Worm (Caenorhabditis elegans) whole organism, L4/young adult: ENCODE data around the gene M02D8.2.

Source experiments
- W03F9.2 ChIP-seq: fragments of 150-350 bp; optimal IDR thresholded peaks from 2 replicates; lab custom pipeline; 2014; ENCODE audit warnings: missing biosample characterization, missing genetic modification characterization
- dao-5 ChIP-seq: sonication (generic microtip); optimal IDR thresholded peaks from 2 replicates; lab custom pipeline; 2016; ENCODE audit warnings: missing genotype, missing genetic modification characterization, moderate library complexity, missing compliant biosample characterization
- him-1 ChIP-seq: sonication (generic microtip); optimal IDR thresholded peaks from 2 replicates; lab custom pipeline; 2016; ENCODE audit warnings: missing genotype, missing genetic modification reagents, missing genetic modification characterization, missing compliant biosample characterization

DNA sequence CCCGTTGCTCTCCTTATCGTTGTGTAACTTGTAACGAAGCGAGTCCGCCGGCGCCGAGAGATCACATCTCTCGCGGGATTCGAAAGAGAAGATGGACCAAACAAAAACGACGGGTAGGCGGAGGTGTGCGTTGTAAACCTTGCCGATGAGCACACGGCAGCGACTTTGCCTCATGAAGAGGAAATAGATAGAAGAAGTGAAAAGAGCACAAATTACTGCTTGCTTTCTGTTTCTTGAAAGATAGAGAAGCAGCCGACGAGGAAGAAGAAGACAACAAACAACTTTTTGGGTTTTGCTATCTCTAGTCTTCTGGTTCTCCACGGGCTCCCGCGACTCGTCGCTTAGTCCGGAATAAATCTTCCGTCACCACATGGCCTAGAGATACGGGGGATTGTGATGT, 15.6 kb upstream of the M02D8.2 start:
- TF ChIP-seq him-1 (tag; lab: Kevin White, UChicago), result no peak
- no peak for TF ChIP-seq W03F9.2 (tag; lab: Kevin White, UChicago)
- no peak for TF ChIP-seq dao-5
